Fruit fly (Drosophila melanogaster) whole organism, embryonic: ENCODE measurements around the gene CG18508.
A peak's percentile ranks its signal among the peaks of the same experiment; 100 is the strongest.

Experiments used
- Aef1 ChIP-seq: fragments of 200-800 bp; sonication (Bioruptor generic); IDR thresholded peaks from 3 replicates; pipeline ENCODE4 v1.3.6; 2022; ENCODE audit warnings: missing biosample characterization, missing genetic modification characterization
- Antp ChIP-seq: fragments of 200-800 bp; sonication (Bioruptor generic); optimal IDR thresholded peaks from 3 replicates; lab custom pipeline; 2016; ENCODE audit warnings: missing biosample characterization, missing genetic modification characterization
- Bdp1 ChIP-seq: fragments of 200-800 bp; sonication (Bioruptor generic); optimal IDR thresholded peaks from 3 replicates; lab custom pipeline; 2016; ENCODE audit warnings: missing biosample characterization, missing genetic modification characterization
- Bteb2 ChIP-seq: fragments of 200-800 bp; sonication (Bioruptor generic); optimal IDR thresholded peaks from 2 replicates; lab custom pipeline; 2016; ENCODE audit warnings: missing biosample characterization, missing genetic modification characterization
- CG10366 ChIP-seq: fragments of 200-800 bp; sonication (Bioruptor generic); IDR thresholded peaks from 2 replicates; pipeline ENCODE4 v1.3.6; 2022; ENCODE audit warnings: missing biosample characterization, missing genetic modification characterization
- CG12659 ChIP-seq: fragments of 200-800 bp; sonication (Bioruptor generic); optimal IDR thresholded peaks from 3 replicates; lab custom pipeline; 2017; ENCODE audit warnings: mild to moderate bottlenecking, missing biosample characterization, missing genetic modification reagents, missing genetic modification characterization
- CG15073 ChIP-seq: fragments of 200-800 bp; sonication (Bioruptor generic); optimal IDR thresholded peaks from 2 replicates; lab custom pipeline; 2016; ENCODE audit warnings: missing biosample characterization, missing genetic modification characterization
- CG15514 ChIP-seq: fragments of 200-800 bp; sonication (Bioruptor generic); optimal IDR thresholded peaks from 3 replicates; lab custom pipeline; 2017; ENCODE audit warnings: missing biosample characterization, missing genetic modification characterization, mild to moderate bottlenecking, moderate library complexity, missing genetic modification reagents
- CG17568 ChIP-seq: fragments of 200-800 bp; sonication (Bioruptor generic); optimal IDR thresholded peaks from 2 replicates; lab custom pipeline; 2018; ENCODE audit warnings: missing biosample characterization, mild to moderate bottlenecking, missing genetic modification characterization, moderate library complexity
- CG18764 ChIP-seq: fragments of 200-800 bp; sonication (Bioruptor generic); optimal IDR thresholded peaks from 3 replicates; lab custom pipeline; 2016; ENCODE audit warnings: missing biosample characterization, missing genetic modification characterization
- CG2116 ChIP-seq: fragments of 200-800 bp; sonication (Bioruptor generic); optimal IDR thresholded peaks from 3 replicates; lab custom pipeline; 2018; ENCODE audit warnings: missing biosample characterization, mild to moderate bottlenecking, missing genetic modification characterization
- CG2120 ChIP-seq: fragments of 200-800 bp; sonication (Bioruptor generic); optimal IDR thresholded peaks from 3 replicates; lab custom pipeline; 2016; ENCODE audit warnings: missing biosample characterization, missing genetic modification characterization
- CG2678 ChIP-seq: fragments of 200-800 bp; sonication (Bioruptor generic); optimal IDR thresholded peaks from 3 replicates; lab custom pipeline; 2019; ENCODE audit warnings: missing biosample characterization, mild to moderate bottlenecking, missing genetic modification characterization, moderate library complexity
- CG34422 ChIP-seq: fragments of 200-800 bp; sonication (Bioruptor generic); IDR thresholded peaks from 3 replicates; pipeline ENCODE4 v1.3.6; 2022; ENCODE audit warnings: missing biosample characterization, missing genetic modification characterization
- CG43689 ChIP-seq: fragments of 200-800 bp; sonication (Bioruptor generic); IDR thresholded peaks from 2 replicates; pipeline ENCODE4 v1.3.6; 2022; ENCODE audit warnings: missing biosample characterization, missing genetic modification characterization
- CG4707 ChIP-seq: fragments of 200-800 bp; sonication (Bioruptor generic); optimal IDR thresholded peaks from 2 replicates; lab custom pipeline; 2018; ENCODE audit warnings: missing biosample characterization, mild to moderate bottlenecking, missing genetic modification characterization, moderate library complexity
- CG4730 ChIP-seq: fragments of 200-800 bp; sonication (Bioruptor generic); IDR thresholded peaks from 2 replicates; pipeline ENCODE4 v1.3.6; 2022; ENCODE audit warnings: missing biosample characterization, missing genetic modification characterization
- CG5953 ChIP-seq: fragments of 200-800 bp; sonication (Bioruptor generic); IDR thresholded peaks from 2 replicates; pipeline ENCODE4 v1.3.6; 2022; ENCODE audit warnings: missing biosample characterization, missing genetic modification characterization
- CG7357 ChIP-seq: fragments of 200-800 bp; sonication (Bioruptor generic); IDR thresholded peaks from 3 replicates; pipeline ENCODE4 v1.3.6; 2022; ENCODE audit warnings: missing biosample characterization, missing genetic modification characterization
- CG8281 ChIP-seq: fragments of 200-800 bp; sonication (Bioruptor generic); optimal IDR thresholded peaks from 2 replicates; lab custom pipeline; 2018; ENCODE audit warnings: missing biosample characterization, mild to moderate bottlenecking, missing genetic modification characterization, moderate library complexity
- CG8924 ChIP-seq: fragments of 200-800 bp; optimal IDR thresholded peaks from 3 replicates; lab custom pipeline; 2019; ENCODE audit warnings: missing biosample characterization, mild to moderate bottlenecking, missing genetic modification characterization, moderate library complexity
- CTCF ChIP-seq: fragments of 200-800 bp; sonication (Bioruptor generic); optimal IDR thresholded peaks from 2 replicates; lab custom pipeline; 2017; ENCODE audit warnings: missing biosample characterization, mild to moderate bottlenecking, missing genetic modification characterization, moderate library complexity
- CoRest ChIP-seq: fragments of 200-800 bp; sonication (Bioruptor generic); optimal IDR thresholded peaks from 3 replicates; lab custom pipeline; 2018; ENCODE audit warnings: missing biosample characterization, mild to moderate bottlenecking, missing genetic modification characterization, moderate library complexity
- Doc2 ChIP-seq: fragments of 200-800 bp; sonication (Bioruptor generic); IDR thresholded peaks from 2 replicates; pipeline ENCODE4 v1.3.6; 2022; ENCODE audit warnings: missing biosample characterization, missing genetic modification characterization
- Drgx ChIP-seq: fragments of 200-800 bp; sonication (Bioruptor generic); IDR thresholded peaks from 2 replicates; pipeline ENCODE4 v1.3.6; 2022; ENCODE audit warnings: missing biosample characterization, missing genetic modification characterization
- Elba2 ChIP-seq: fragments of 200-800 bp; sonication (Bioruptor generic); optimal IDR thresholded peaks from 3 replicates; lab custom pipeline; 2016; ENCODE audit warnings: missing biosample characterization, missing genetic modification characterization
- Ets65A ChIP-seq: fragments of 200-800 bp; sonication (Bioruptor generic); peaks from one replicate; lab custom pipeline; 2016; ENCODE audit warnings: missing biosample characterization, missing genetic modification characterization
- Gug ChIP-seq: fragments of 200-800 bp; sonication (Bioruptor generic); IDR thresholded peaks from 4 replicates; pipeline ENCODE4 v1.3.6; 2022; ENCODE audit warnings: missing biosample characterization, missing genetic modification characterization
- H15 ChIP-seq: fragments of 200-800 bp; sonication (Bioruptor generic); IDR thresholded peaks from 3 replicates; pipeline ENCODE4 v1.3.6; 2022; ENCODE audit warnings: missing biosample characterization, missing genetic modification characterization
- Hmx ChIP-seq: fragments of 200-800 bp; sonication (Bioruptor generic); optimal IDR thresholded peaks from 2 replicates; lab custom pipeline; 2016; ENCODE audit warnings: missing biosample characterization, missing genetic modification characterization
- MBD-R2 ChIP-seq: fragments of 200-800 bp; sonication (Bioruptor generic); IDR thresholded peaks from 2 replicates; pipeline ENCODE4 v1.3.6; 2022; ENCODE audit warnings: missing biosample characterization, missing genetic modification characterization
- Max ChIP-seq: fragments of 200-800 bp; sonication (Bioruptor generic); optimal IDR thresholded peaks from 2 replicates; lab custom pipeline; 2016; ENCODE audit warnings: missing biosample characterization, mild to moderate bottlenecking, missing genetic modification characterization
- Myb ChIP-seq: fragments of 200-800 bp; sonication (Bioruptor generic); optimal IDR thresholded peaks from 2 replicates; lab custom pipeline; 2016; ENCODE audit warnings: missing biosample characterization, missing genetic modification characterization
- Sin3A ChIP-seq: fragments of >200 bp; optimal IDR thresholded peaks from 2 replicates; lab custom pipeline; 2018
- Stat92E ChIP-seq, 3 experiments: fragments of >200 bp in 2 of 3; fragments of 200-800 bp in 1 of 3; sonication (Bioruptor generic) in 1 of 3; optimal IDR thresholded peaks; 2 replicates each; lab custom pipeline; 2017 to 2019; ENCODE audit warnings: missing biosample characterization in 3 of 3, missing genetic modification characterization in 3 of 3, mild to moderate bottlenecking in 1 of 3, moderate library complexity in 1 of 3
- Taf1 ChIP-seq: fragments of 200-800 bp; sonication (Bioruptor generic); IDR thresholded peaks from 2 replicates; pipeline ENCODE4 v1.3.6; 2022; ENCODE audit warnings: missing biosample characterization, missing genetic modification characterization
- Vsx1 ChIP-seq: fragments of 200-800 bp; sonication (Bioruptor generic); optimal IDR thresholded peaks from 2 replicates; lab custom pipeline; 2017; ENCODE audit warnings: missing biosample characterization, mild to moderate bottlenecking, missing genetic modification characterization, missing genetic modification reagents
- ac ChIP-seq: fragments of 200-800 bp; sonication (Bioruptor generic); optimal IDR thresholded peaks from 3 replicates; lab custom pipeline; 2017; ENCODE audit warnings: missing biosample characterization, mild to moderate bottlenecking, missing genetic modification characterization
- chif ChIP-seq, 2 experiments: fragments of 200-800 bp; sonication (Bioruptor generic); optimal IDR thresholded peaks; 3 replicates each; lab custom pipeline; 2016; ENCODE audit warnings: missing biosample characterization in 2 of 2, missing genetic modification characterization in 2 of 2
- chn ChIP-seq: fragments of 200-800 bp; sonication (Bioruptor generic); optimal IDR thresholded peaks from 2 replicates; lab custom pipeline; 2016; ENCODE audit warnings: missing biosample characterization, missing genetic modification characterization
- dm ChIP-seq: fragments of 200-800 bp; sonication (Bioruptor generic); optimal IDR thresholded peaks from 3 replicates; lab custom pipeline; 2016; ENCODE audit warnings: missing biosample characterization, missing genetic modification characterization
- dmrt99B ChIP-seq: fragments of 200-800 bp; sonication (Bioruptor generic); optimal IDR thresholded peaks from 2 replicates; lab custom pipeline; 2018; ENCODE audit warnings: missing biosample characterization, mild to moderate bottlenecking, missing genetic modification characterization, moderate library complexity
- fd96Cb ChIP-seq: fragments of 200-800 bp; sonication (Bioruptor generic); optimal IDR thresholded peaks from 2 replicates; lab custom pipeline; 2018; ENCODE audit warnings: missing biosample characterization, mild to moderate bottlenecking, missing genetic modification characterization, moderate library complexity
- gem ChIP-seq: fragments of 200-800 bp; sonication (Bioruptor generic); optimal IDR thresholded peaks from 2 replicates; lab custom pipeline; 2019; ENCODE audit warnings: missing biosample characterization, mild to moderate bottlenecking, missing genetic modification characterization, moderate library complexity
- hkb ChIP-seq, 2 experiments: fragments of 200-800 bp in 1 of 2; fragments of >200 bp in 1 of 2; sonication (Bioruptor generic) in 1 of 2; IDR thresholded peaks in 1 of 2; optimal IDR thresholded peaks in 1 of 2; 2 replicates each; pipeline versions ENCODE4 v1.3.6 to Lab custom; 2017 to 2022; ENCODE audit warnings: missing biosample characterization in 1 of 2, missing genetic modification characterization in 1 of 2
- p53 ChIP-seq: fragments of 200-800 bp; sonication (Bioruptor generic); optimal IDR thresholded peaks from 2 replicates; lab custom pipeline; 2016; ENCODE audit warnings: missing biosample characterization, missing genetic modification characterization
- pita ChIP-seq: fragments of 200-800 bp; sonication (Bioruptor generic); optimal IDR thresholded peaks from 2 replicates; lab custom pipeline; 2017; ENCODE audit warnings: missing biosample characterization, mild to moderate bottlenecking, missing genetic modification characterization
- ranshi ChIP-seq: fragments of 200-800 bp; sonication (Bioruptor generic); IDR thresholded peaks from 2 replicates; pipeline ENCODE4 v1.3.6; 2022; ENCODE audit warnings: missing biosample characterization, missing genetic modification characterization
- schlank ChIP-seq: fragments of 200-800 bp; sonication (Bioruptor generic); optimal IDR thresholded peaks from 2 replicates; lab custom pipeline; 2018; ENCODE audit warnings: missing biosample characterization, mild to moderate bottlenecking, missing genetic modification characterization
- tin ChIP-seq: fragments of 200-800 bp; sonication (Bioruptor generic); optimal IDR thresholded peaks from 3 replicates; lab custom pipeline; 2016; ENCODE audit warnings: missing biosample characterization, missing genetic modification characterization
- trem ChIP-seq: fragments of 200-800 bp; optimal IDR thresholded peaks from 3 replicates; lab custom pipeline; 2019; ENCODE audit warnings: missing biosample characterization, mild to moderate bottlenecking, missing genetic modification characterization, moderate library complexity
- tup ChIP-seq: fragments of 200-800 bp; sonication (Bioruptor generic); optimal IDR thresholded peaks from 2 replicates; lab custom pipeline; 2016; ENCODE audit warnings: missing biosample characterization, mild to moderate bottlenecking, missing genetic modification characterization, moderate library complexity
- wdn ChIP-seq: fragments of 200-800 bp; sonication (Bioruptor generic); IDR thresholded peaks from 2 replicates; pipeline ENCODE4 v1.3.6; 2022; ENCODE audit warnings: missing biosample characterization, missing genetic modification characterization

CG18508 gene

dm6 chrX:3173072-3173471 is at the start of gene CG18508 (continued):
- TF ChIP-seq CG15073 (GFP tag; lab: Kevin White, UChicago) (no peak), Gug (GFP tag; lab: Robert Waterston, UW) (no peak), CG5953 (no peak), CG12659 (GFP tag; lab: Kevin White, UChicago) (peak; percentile 57), tup (GFP tag; lab: Kevin White, UChicago) (no peak), CG10366 (GFP tag; lab: Robert Waterston, UW) (no peak), wdn (GFP tag; lab: Robert Waterston, UW) (no peak), Bteb2 (no peak), tin (GFP tag; lab: Kevin White, UChicago) (no peak), CTCF (GFP tag; lab: Kevin White, UChicago) (peak; percentile 59), MBD-R2 (GFP tag; lab: Robert Waterston, UW) (peak; percentile 75), pita (peak; percentile 65), gem (no peak), ac (GFP tag; lab: Kevin White, UChicago) (no peak), trem (tag; lab: Kevin White, UChicago) (no peak), CG43689 (GFP tag; lab: Robert Waterston, UW) (no peak), Max (GFP tag; lab: Kevin White, UChicago) (no peak), Taf1 (GFP tag; lab: Robert Waterston, UW) (no peak), CG4707 (no peak), CG2120 (GFP tag; lab: Kevin White, UChicago) (peak; percentile 50), dmrt99B (tag; lab: Kevin White, UChicago) (no peak), CG15514 (GFP tag; lab: Kevin White, UChicago) (peak; percentile 67), Doc2 (GFP tag; lab: Robert Waterston, UW) (no peak), CG2116 (no peak), Drgx (GFP tag; lab: Robert Waterston, UW) (no peak), p53 (GFP tag; lab: Kevin White, UChicago) (no peak), CG34422 (GFP tag; lab: Robert Waterston, UW) (no peak), CG17568 (GFP tag; lab: Kevin White, UChicago) (no peak), Aef1 (GFP tag; lab: Robert Waterston, UW) (no peak), hkb (optimal IDR thresholded peaks at IDR 0.05; lab: Kevin White, UChicago) (no peak), hkb (GFP tag; IDR thresholded peaks at IDR 0.05; lab: Robert Waterston, UW) (no peak), chn (GFP tag; lab: Kevin White, UChicago) (no peak), Myb (GFP tag; lab: Kevin White, UChicago) (peak; percentile 63), CG4730 (GFP tag; lab: Robert Waterston, UW) (no peak), Antp (GFP tag; lab: Kevin White, UChicago) (no peak), chif (GFP tag; optimal IDR thresholded peaks at IDR 0.05; lab: Kevin White, UChicago) (no peak), CG18764 (GFP tag; lab: Kevin White, UChicago) (no peak), ranshi (no peak), H15 (GFP tag; lab: Robert Waterston, UW) (no peak), CG7357 (no peak), Ets65A (GFP tag; lab: Kevin White, UChicago) (peak; percentile 9), dm (GFP tag; lab: Kevin White, UChicago) (no peak), Vsx1 (GFP tag; lab: Kevin White, UChicago) (no peak), CG2678 (tag; lab: Kevin White, UChicago) (no peak), schlank (tag; lab: Kevin White, UChicago) (no peak), CoRest (tag; lab: Kevin White, UChicago) (peak; percentile 21), Stat92E (GFP tag; optimal IDR thresholded peaks at IDR 0.05; lab: Kevin White, UChicago) (no peak), CG8924 (tag; lab: Kevin White, UChicago) (no peak), Bdp1 (GFP tag; lab: Kevin White, UChicago) (no peak), fd96Cb (tag; lab: Kevin White, UChicago) (no peak), CG8281 (tag; lab: Kevin White, UChicago) (no peak), Sin3A (lab: Kevin White, UChicago) (no peak), Hmx (GFP tag; lab: Kevin White, UChicago) (no peak), Elba2 (GFP tag; lab: Kevin White, UChicago) (no peak)
